Worm (Caenorhabditis elegans): ENCODE results near the gene enri-2.
A peak's percentile ranks its signal among the peaks of the same experiment; 100 is the strongest.

ce11 chrX:14589051-14589736 lies 43.6 kb downstream of the enri-2 start, which contains the start of the genes C44H4.4 and tap-1:
- TF ChIP-seq nhr-11 (tag; optimal IDR thresholded peaks at IDR 0.05) (no peak), Y5F2A.4 (GFP tag; optimal IDR thresholded peaks at IDR 0.05) (no peak), snpc-4 (tag; optimal IDR thresholded peaks at IDR 0.05) (no peak), F37D6.2 (tag; optimal IDR thresholded peaks at IDR 0.05) (no peak), mep-1 (tag; optimal IDR thresholded peaks at IDR 0.05) (peak; percentile 67), unc-39 (tag; optimal IDR thresholded peaks at IDR 0.05) (no peak), nhr-25 (tag; optimal IDR thresholded peaks at IDR 0.05; ENCODE audit: borderline replicate concordance, insufficient read depth) (no peak), ceh-28 (tag; optimal IDR thresholded peaks at IDR 0.05) (no peak), nhr-41 (GFP tag; IDR thresholded peaks at IDR 0.05) (no peak), fkh-10 (GFP tag; optimal IDR thresholded peaks at IDR 0.05) (no peak)

All from whole organism, L4 larva.